Fruit fly (Drosophila melanogaster): ENCODE measurements around the gene CG14253.

The CG14253 gene

dm6 chr3R:26954020-26954672 lies 24.2 kb upstream of the CG14253 start:
- TF ChIP-seq CG15710 (tag; optimal IDR thresholded peaks at IDR 0.05) (peak; percentile 97), fd96Ca (GFP tag; IDR thresholded peaks at IDR 0.05) (peak; percentile 91), CG10348 (GFP tag; IDR thresholded peaks at IDR 0.05) (peak; percentile 71), CG12605 (GFP tag; IDR thresholded peaks at IDR 0.05) (peak; percentile 95), CG8159 (tag; optimal IDR thresholded peaks at IDR 0.05) (peak; percentile 96), CG4496 (GFP tag; IDR thresholded peaks at IDR 0.05) (peak; percentile 96), rn (GFP tag; IDR thresholded peaks at IDR 0.05) (peak; percentile 95), CG9948 (tag; optimal IDR thresholded peaks at IDR 0.05) (peak; percentile 96), Ets98B (GFP tag; IDR thresholded peaks at IDR 0.05) (peak; percentile 96), CG17806 (tag; optimal IDR thresholded peaks at IDR 0.05) (peak; percentile 97), Snoo (tag; optimal IDR thresholded peaks at IDR 0.05) (peak; percentile 93), CG34367 (tag; optimal IDR thresholded peaks at IDR 0.05) (peak; percentile 96), CG8301 (tag; optimal IDR thresholded peaks at IDR 0.05) (peak; percentile 86), CG13204 (GFP tag; optimal IDR thresholded peaks at IDR 0.05) (peak; percentile 85), Pif1A (GFP tag; optimal IDR thresholded peaks at IDR 0.05) (peak; percentile 88), D1 (tag; optimal IDR thresholded peaks at IDR 0.05) (peak; percentile 94), CG14655 (GFP tag; optimal IDR thresholded peaks at IDR 0.05) (peak; percentile 90), Pif1B (GFP tag; optimal IDR thresholded peaks at IDR 0.05) (peak; percentile 92), EcR (GFP tag; optimal IDR thresholded peaks at IDR 0.05) (peak; percentile 86), gl (tag; optimal IDR thresholded peaks at IDR 0.05) (peak; percentile 94), CG32121 (GFP tag; IDR thresholded peaks at IDR 0.05) (peak; percentile 94)

dm6 chr3R:26955527-26955926 lies 22.8 kb upstream of the CG14253 start:
- TF ChIP-seq rn (GFP tag; IDR thresholded peaks at IDR 0.05) (no peak), CG8159 (tag; optimal IDR thresholded peaks at IDR 0.05) (no peak), EcR (GFP tag; optimal IDR thresholded peaks at IDR 0.05) (no peak), CG32121 (GFP tag; IDR thresholded peaks at IDR 0.05) (no peak), Snoo (tag; optimal IDR thresholded peaks at IDR 0.05) (no peak), CG15710 (tag; optimal IDR thresholded peaks at IDR 0.05) (no peak), CG9948 (tag; optimal IDR thresholded peaks at IDR 0.05) (no peak), Ets98B (GFP tag; IDR thresholded peaks at IDR 0.05) (no peak), CG14655 (GFP tag; optimal IDR thresholded peaks at IDR 0.05) (no peak), CG12605 (GFP tag; IDR thresholded peaks at IDR 0.05) (no peak), Pif1A (GFP tag; optimal IDR thresholded peaks at IDR 0.05) (no peak), Pif1B (GFP tag; optimal IDR thresholded peaks at IDR 0.05) (no peak), gl (tag; optimal IDR thresholded peaks at IDR 0.05) (no peak), D1 (tag; optimal IDR thresholded peaks at IDR 0.05) (no peak), CG13204 (GFP tag; optimal IDR thresholded peaks at IDR 0.05) (no peak), fd96Ca (GFP tag; IDR thresholded peaks at IDR 0.05) (no peak)

dm6 chr3R:26956376-26957062 lies 21.8 kb upstream of the CG14253 start:
- no peak for TF ChIP-seq Pif1B (GFP tag; optimal IDR thresholded peaks at IDR 0.05)
- no peak for TF ChIP-seq CG9948 (tag; optimal IDR thresholded peaks at IDR 0.05)
- no peak for TF ChIP-seq CG12605 (GFP tag; IDR thresholded peaks at IDR 0.05)
- no peak; the same call in 2 of the 3 replicates for TF ChIP-seq CG4496 (GFP tag; IDR thresholded peaks at IDR 0.05)
- no peak for TF ChIP-seq CG13204 (GFP tag; optimal IDR thresholded peaks at IDR 0.05)
- no peak for TF ChIP-seq rn (GFP tag; IDR thresholded peaks at IDR 0.05)
- TF ChIP-seq CG10348 (GFP tag; IDR thresholded peaks at IDR 0.05), result no peak
- TF ChIP-seq EcR (GFP tag; optimal IDR thresholded peaks at IDR 0.05), result no peak
- no peak for TF ChIP-seq CG8301 (tag; optimal IDR thresholded peaks at IDR 0.05)
- no peak for TF ChIP-seq fd96Ca (GFP tag; IDR thresholded peaks at IDR 0.05)
- no peak for TF ChIP-seq CG15710 (tag; optimal IDR thresholded peaks at IDR 0.05)
- TF ChIP-seq CG17806 (tag; optimal IDR thresholded peaks at IDR 0.05), result no peak
- TF ChIP-seq gl (tag; optimal IDR thresholded peaks at IDR 0.05), result no peak
- TF ChIP-seq Ets98B (GFP tag; IDR thresholded peaks at IDR 0.05), result no peak
- no peak for TF ChIP-seq Snoo (tag; optimal IDR thresholded peaks at IDR 0.05)
- no peak for TF ChIP-seq CG14655 (GFP tag; optimal IDR thresholded peaks at IDR 0.05)
- TF ChIP-seq CG8159 (tag; optimal IDR thresholded peaks at IDR 0.05), result no peak
- no peak for TF ChIP-seq Pif1A (GFP tag; optimal IDR thresholded peaks at IDR 0.05)

dm6 chr3R:26957132-26957531 lies 21.2 kb upstream of the CG14253 start:
- TF ChIP-seq CG8301 (tag; optimal IDR thresholded peaks at IDR 0.05), result no peak
- TF ChIP-seq EcR (GFP tag; optimal IDR thresholded peaks at IDR 0.05), result peak; percentile 25

dm6 chr3R:26958314-26958979 lies 19.9 kb upstream of the CG14253 start, which contains the start of gene CG6330:
CG6330 (minus strand) TSS chr3R:26958491.
- TF ChIP-seq CG32121 (GFP tag; IDR thresholded peaks at IDR 0.05), result no peak
- TF ChIP-seq EcR (GFP tag; optimal IDR thresholded peaks at IDR 0.05), result no peak
- TF ChIP-seq fd96Ca (GFP tag; IDR thresholded peaks at IDR 0.05), result no peak
- no peak for TF ChIP-seq Pif1B (GFP tag; optimal IDR thresholded peaks at IDR 0.05)
- TF ChIP-seq Ets98B (GFP tag; IDR thresholded peaks at IDR 0.05), result no peak
- no peak for TF ChIP-seq CG10348 (GFP tag; IDR thresholded peaks at IDR 0.05)
- TF ChIP-seq gl (tag; optimal IDR thresholded peaks at IDR 0.05), result no peak
- no peak for TF ChIP-seq CG12605 (GFP tag; IDR thresholded peaks at IDR 0.05)
- no peak for TF ChIP-seq rn (GFP tag; IDR thresholded peaks at IDR 0.05)
